Fruit fly (Drosophila melanogaster) whole organism, wandering third instar larva: Measurements from ENCODE around the gene CG18233.
A peak's percentile ranks its signal among the peaks of the same experiment; 100 is the strongest.

Experiments used
- CG32264 ChIP-seq: fragments of 200-800 bp; sonication (Bioruptor generic); optimal IDR thresholded peaks from 2 replicates; lab custom pipeline; 2016; ENCODE audit warnings: missing biosample characterization, missing genetic modification characterization
- CG9705 ChIP-seq: fragments of 200-800 bp; sonication (Bioruptor generic); optimal IDR thresholded peaks from 2 replicates; lab custom pipeline; 2018; ENCODE audit warnings: missing biosample characterization, mild to moderate bottlenecking, missing genetic modification characterization
- CrebA ChIP-seq: fragments of 200-800 bp; sonication (Bioruptor generic); optimal IDR thresholded peaks from 2 replicates; lab custom pipeline; 2016; ENCODE audit warnings: missing biosample characterization, mild to moderate bottlenecking, missing genetic modification characterization, borderline replicate concordance
- GATAd ChIP-seq: sonication (Bioruptor generic); optimal IDR thresholded peaks from 2 replicates; lab custom pipeline; 2016; ENCODE audit warnings: missing biosample characterization, missing genetic modification characterization
- HLH106 ChIP-seq: fragments of 200-800 bp; optimal IDR thresholded peaks from 3 replicates; lab custom pipeline; 2019; ENCODE audit warnings: missing biosample characterization, mild to moderate bottlenecking, missing genetic modification characterization, moderate library complexity
- Hnf4 ChIP-seq: fragments of 200-800 bp; sonication (Bioruptor generic); optimal IDR thresholded peaks from 2 replicates; lab custom pipeline; 2016; ENCODE audit warnings: missing biosample characterization, mild to moderate bottlenecking, missing genetic modification characterization
- Hr83 ChIP-seq: fragments of 200-300 bp; sonication (Bioruptor generic); optimal IDR thresholded peaks from 2 replicates; lab custom pipeline; 2016; ENCODE audit warnings: missing biosample characterization, mild to moderate bottlenecking, missing genetic modification characterization, moderate library complexity; ENCODE audit not compliant: poor library complexity, severe bottlenecking
- Jra ChIP-seq: sonication (Bioruptor generic); optimal IDR thresholded peaks from 2 replicates; lab custom pipeline; 2016; ENCODE audit warnings: missing biosample characterization, missing genetic modification characterization
- Mio ChIP-seq: sonication (Bioruptor generic); optimal IDR thresholded peaks from 2 replicates; lab custom pipeline; 2016; ENCODE audit warnings: missing biosample characterization, missing genetic modification characterization
- Myc ChIP-seq: fragments of >200 bp; optimal IDR thresholded peaks from 2 replicates; lab custom pipeline; 2017
- N ChIP-seq: fragments of >200 bp; optimal IDR thresholded peaks from 2 replicates; lab custom pipeline; 2018; ENCODE audit warnings: missing biosample characterization, missing external identifiers, missing genetic modification characterization
- Rel ChIP-seq, 2 experiments: fragments of 200-800 bp; sonication (Bioruptor generic) in 1 of 2; optimal IDR thresholded peaks; 2 replicates in 1 of 2; 3 replicates in 1 of 2; lab custom pipeline; 2016 to 2019; ENCODE audit warnings: mild to moderate bottlenecking in 2 of 2, missing biosample characterization in 2 of 2, missing genetic modification characterization in 2 of 2, moderate library complexity in 1 of 2
- Sp1 ChIP-seq: fragments of 200-800 bp; sonication (Bioruptor generic); optimal IDR thresholded peaks from 3 replicates; lab custom pipeline; 2019; ENCODE audit warnings: missing biosample characterization, mild to moderate bottlenecking, missing genetic modification characterization, moderate library complexity
- Vsx2 ChIP-seq: fragments of 200-300, 225-300 bp; sonication (Bioruptor generic); optimal IDR thresholded peaks from 2 replicates; lab custom pipeline; 2018; ENCODE audit warnings: missing biosample characterization, missing genetic modification characterization; ENCODE audit not compliant: partially characterized antibody
- br ChIP-seq: fragments of 200-800 bp; sonication (Bioruptor generic); optimal IDR thresholded peaks from 2 replicates; lab custom pipeline; 2016; ENCODE audit warnings: missing biosample characterization, missing genetic modification characterization
- brk ChIP-seq: fragments of 200-800 bp; sonication (Bioruptor generic); optimal IDR thresholded peaks from 2 replicates; lab custom pipeline; 2016; ENCODE audit warnings: missing biosample characterization, mild to moderate bottlenecking, missing genetic modification characterization
- dl ChIP-seq, 2 experiments: fragments of 175-275, 200-275 bp in 1 of 2; fragments of 200-275 bp in 1 of 2; sonication (Bioruptor generic); optimal IDR thresholded peaks; lab custom pipeline; 2018; ENCODE audit warnings: mild to moderate bottlenecking in 2 of 2, missing biosample characterization in 2 of 2, missing genetic modification characterization in 2 of 2, moderate library complexity in 2 of 2; ENCODE audit not compliant: partially characterized antibody in 2 of 2, insufficient read depth in 1 of 2
- dmrt93B ChIP-seq: fragments of 200-800 bp; sonication (Bioruptor generic); optimal IDR thresholded peaks from 2 replicates; lab custom pipeline; 2018; ENCODE audit warnings: missing biosample characterization, mild to moderate bottlenecking, missing genetic modification characterization
- dsf ChIP-seq: sonication (Bioruptor generic); optimal IDR thresholded peaks from 2 replicates; lab custom pipeline; 2016; ENCODE audit warnings: missing biosample characterization, missing genetic modification characterization, borderline replicate concordance
- ey ChIP-seq: fragments of 200-800 bp; sonication (Bioruptor generic); optimal IDR thresholded peaks from 2 replicates; lab custom pipeline; 2016; ENCODE audit warnings: missing biosample characterization, missing genetic modification characterization
- foxo ChIP-seq, 2 experiments: fragments of 200-800 bp; sonication (Bioruptor generic); optimal IDR thresholded peaks; 2 replicates in 1 of 2; 3 replicates in 1 of 2; lab custom pipeline; 2016 to 2017; ENCODE audit warnings: missing biosample characterization in 2 of 2, missing genetic modification characterization in 2 of 2
- fru ChIP-seq: fragments of 200-800 bp; sonication (Bioruptor generic); optimal IDR thresholded peaks from 3 replicates; lab custom pipeline; 2016; ENCODE audit warnings: missing biosample characterization, mild to moderate bottlenecking, missing genetic modification characterization
- h ChIP-seq: fragments of 200-800 bp; sonication (Bioruptor generic); optimal IDR thresholded peaks from 3 replicates; lab custom pipeline; 2016; ENCODE audit warnings: missing biosample characterization, mild to moderate bottlenecking, missing genetic modification characterization
- jim ChIP-seq: fragments of 175-275, 200-325 bp; sonication (Bioruptor generic); optimal IDR thresholded peaks from 2 replicates; lab custom pipeline; 2016; ENCODE audit warnings: missing biosample characterization, mild to moderate bottlenecking, missing genetic modification characterization
- lola ChIP-seq: fragments of >200 bp; optimal IDR thresholded peaks from 2 replicates; lab custom pipeline; 2017; ENCODE audit warnings: missing biosample characterization, missing genetic modification characterization
- pan ChIP-seq: fragments of >200 bp; optimal IDR thresholded peaks from 2 replicates; lab custom pipeline; 2017
- psq ChIP-seq: fragments of 200-800 bp; sonication (Bioruptor generic); optimal IDR thresholded peaks from 3 replicates; lab custom pipeline; 2017; ENCODE audit warnings: missing biosample characterization, mild to moderate bottlenecking, missing genetic modification characterization, moderate library complexity
- rgr ChIP-seq: fragments of 200-800 bp; sonication (Bioruptor generic); optimal IDR thresholded peaks from 3 replicates; lab custom pipeline; 2016; ENCODE audit warnings: missing biosample characterization, mild to moderate bottlenecking, missing genetic modification characterization
- sage ChIP-seq: fragments of 200-800 bp; sonication (Bioruptor generic); optimal IDR thresholded peaks from 2 replicates; lab custom pipeline; 2016; ENCODE audit warnings: missing biosample characterization, mild to moderate bottlenecking, missing genetic modification characterization
- sv ChIP-seq: fragments of 200-800 bp; sonication (Bioruptor generic); optimal IDR thresholded peaks from 3 replicates; lab custom pipeline; 2016; ENCODE audit warnings: missing biosample characterization, missing genetic modification characterization
- tai ChIP-seq: sonication (Bioruptor generic); optimal IDR thresholded peaks from 2 replicates; lab custom pipeline; 2016; ENCODE audit warnings: missing biosample characterization, missing genetic modification characterization
- woc ChIP-seq: sonication (Bioruptor generic); optimal IDR thresholded peaks from 2 replicates; lab custom pipeline; 2016; ENCODE audit warnings: missing biosample characterization, mild to moderate bottlenecking, missing genetic modification characterization

The CG18233 gene

dm6 chr3L:18609320-18609719 lies 4.0 kb downstream of the CG18233 start, which contains the start of gene CG32201:
Gene CG32201 (plus strand): TSS chr3L:18609620.
- no peak for TF ChIP-seq HLH106 (tag; lab: Kevin White, UChicago)

dm6 chr3L:18611600-18611999 lies 6.3 kb downstream of the CG18233 start, which contains the start of gene CG32199:
Gene CG32199 (plus strand): TSS chr3L:18611900.
- TF ChIP-seq Myc (lab: Kevin White, UChicago): no peak

dm6 chr3L:18617893-18618577 lies 12.8 kb downstream of the CG18233 start, which contains the start of the genes CG13380 and CG4174:
Gene CG13380 (minus strand): TSS chr3L:18617943.
Gene CG4174 (minus strand): TSS chr3L:18617943.
- TF ChIP-seq Hnf4 (GFP tag; lab: Kevin White, UChicago) (peak; percentile 17), Hr83 (GFP tag; lab: Kevin White, UChicago) (peak; percentile 8), lola (GFP tag; lab: Kevin White, UChicago) (no peak)

- no peak for TF ChIP-seq dmrt93B (GFP tag; lab: Kevin White, UChicago)
- peak; percentile 23 for TF ChIP-seq Rel (GFP tag; optimal IDR thresholded peaks at IDR 0.05; lab: Kevin White, UChicago)
- peak; percentile 80 for TF ChIP-seq Rel (tag; optimal IDR thresholded peaks at IDR 0.05; lab: Kevin White, UChicago)
- TF ChIP-seq lola (GFP tag; lab: Kevin White, UChicago): no peak
- TF ChIP-seq brk (GFP tag; lab: Kevin White, UChicago): peak; percentile 10
- TF ChIP-seq Jra (GFP tag; lab: Kevin White, UChicago): peak; percentile 87
- peak; percentile 55 for TF ChIP-seq br
- peak in 1 of 2 experiments; percentile 3 for TF ChIP-seq dl (GFP tag; optimal IDR thresholded peaks at IDR 0.05; lab: Kevin White, UChicago; ENCODE audit: insufficient read depth in 1 of 2, partially characterized antibody in 2 of 2)
- TF ChIP-seq h (GFP tag; lab: Kevin White, UChicago): peak; percentile 20
- no peak for TF ChIP-seq CrebA (GFP tag; lab: Kevin White, UChicago)
- TF ChIP-seq woc: peak; percentile 53
- no peak for TF ChIP-seq pan (lab: Kevin White, UChicago)
- peak; percentile 6 for TF ChIP-seq psq (GFP tag; lab: Kevin White, UChicago)
- TF ChIP-seq GATAd (GFP tag; lab: Kevin White, UChicago): no peak
- TF ChIP-seq fru (GFP tag; lab: Kevin White, UChicago): peak; percentile 64
- TF ChIP-seq Sp1 (GFP tag; lab: Kevin White, UChicago): peak; percentile 31
- no peak for TF ChIP-seq dsf
- TF ChIP-seq HLH106 (tag; lab: Kevin White, UChicago): peak; percentile 27
- TF ChIP-seq Myc (lab: Kevin White, UChicago): peak; percentile 71
- peak in 1 of 2 experiments; percentile 55 for TF ChIP-seq foxo (GFP tag; optimal IDR thresholded peaks at IDR 0.05; lab: Kevin White, UChicago)
- TF ChIP-seq sage: no peak
- TF ChIP-seq Hnf4 (GFP tag; lab: Kevin White, UChicago): peak; percentile 51
- TF ChIP-seq Hr83 (GFP tag; lab: Kevin White, UChicago): peak; percentile 35
- TF ChIP-seq ey (GFP tag; lab: Kevin White, UChicago): peak; percentile 21
- no peak for TF ChIP-seq Mio (GFP tag; lab: Kevin White, UChicago)
- no peak for TF ChIP-seq CG32264 (GFP tag; lab: Kevin White, UChicago)
- TF ChIP-seq rgr (GFP tag; lab: Kevin White, UChicago): peak; percentile 7
- peak; percentile 54 for TF ChIP-seq sv (GFP tag; lab: Kevin White, UChicago)
These were observed 15.9 kb downstream of the CG18233 start for dm6 chr3L:18620988-18621734.

dm6 chr3L:18621735-18622421 lies 16.6 kb downstream of the CG18233 start, which contains the start of gene not:
Gene not (minus strand): TSS chr3L:18622129.
- TF ChIP-seq Hnf4 (GFP tag; lab: Kevin White, UChicago) (peak; percentile 10), ey (GFP tag; lab: Kevin White, UChicago) (no peak), HLH106 (tag; lab: Kevin White, UChicago) (no peak), CG9705 (GFP tag; lab: Kevin White, UChicago) (no peak), Hr83 (GFP tag; lab: Kevin White, UChicago) (no peak), N (GFP tag; lab: Kevin White, UChicago) (no peak), psq (GFP tag; lab: Kevin White, UChicago) (no peak), Vsx2 (GFP tag; lab: Kevin White, UChicago) (no peak), fru (GFP tag; lab: Kevin White, UChicago) (peak; percentile 3), Jra (GFP tag; lab: Kevin White, UChicago) (no peak), jim (GFP tag; lab: Kevin White, UChicago) (no peak), foxo (GFP tag; optimal IDR thresholded peaks at IDR 0.05; lab: Kevin White, UChicago) (no peak), sv (GFP tag; lab: Kevin White, UChicago) (no peak), tai (GFP tag; lab: Kevin White, UChicago) (no peak), CG32264 (GFP tag; lab: Kevin White, UChicago) (no peak)
